Worm (Caenorhabditis elegans) whole organism, young adult: ENCODE data around the gene T23B5.3.
A peak's percentile ranks its signal among the peaks of the same experiment; 100 is the strongest.

Source experiments
- B0261.1 ChIP-seq: sonication (generic microtip); optimal IDR thresholded peaks from 2 replicates; lab custom pipeline; 2016; ENCODE audit warnings: mild to moderate bottlenecking, missing genetic modification characterization, moderate library complexity, missing compliant biosample characterization
- B0336.3 ChIP-seq: fragments of 200-800 bp; sonication (Bioruptor generic); IDR thresholded peaks from 2 replicates; pipeline ENCODE4 v1.3.6; 2022; ENCODE audit warnings: missing genetic modification characterization, missing compliant biosample characterization
- F10E7.11 ChIP-seq: sonication (generic microtip); optimal IDR thresholded peaks from 2 replicates; lab custom pipeline; 2017; ENCODE audit warnings: mild to moderate bottlenecking, missing genetic modification characterization, moderate library complexity, missing compliant biosample characterization
- F22D6.2 ChIP-seq: sonication (generic microtip); optimal IDR thresholded peaks from 2 replicates; lab custom pipeline; 2016; ENCODE audit warnings: mild to moderate bottlenecking, missing genetic modification characterization, missing compliant biosample characterization
- F23B12.7 ChIP-seq: sonication (generic microtip); optimal IDR thresholded peaks from 2 replicates; lab custom pipeline; 2017; ENCODE audit warnings: missing genetic modification characterization, mild to moderate bottlenecking, missing compliant biosample characterization, antibody characterized with exemption, moderate library complexity; ENCODE audit not compliant: insufficient read depth
- F37B4.10 ChIP-seq: fragments of 200-800 bp; sonication (Bioruptor generic); IDR thresholded peaks from 2 replicates; pipeline ENCODE4 v1.3.6; 2022; ENCODE audit warnings: missing genetic modification characterization, missing compliant biosample characterization
- F55B11.4 ChIP-seq: sonication (generic microtip); optimal IDR thresholded peaks from 2 replicates; lab custom pipeline; 2016; ENCODE audit warnings: missing compliant biosample characterization, missing genetic modification characterization, borderline replicate concordance; ENCODE audit not compliant: insufficient read depth
- K11D2.4 ChIP-seq: fragments of 200-800 bp; sonication (Bioruptor generic); IDR thresholded peaks from 2 replicates; pipeline ENCODE4 v1.3.6; 2022; ENCODE audit warnings: missing genetic modification reagents, missing genetic modification characterization, missing compliant biosample characterization
- T26A5.8 ChIP-seq: sonication (generic microtip); optimal IDR thresholded peaks from 2 replicates; lab custom pipeline; 2016; ENCODE audit warnings: missing genetic modification characterization, missing compliant biosample characterization
- Y67H2A.10 ChIP-seq: fragments of 200-800 bp; sonication (Bioruptor generic); conservative IDR thresholded peaks from 2 replicates; pipeline ENCODE4 v1.3.6; 2022; ENCODE audit warnings: missing genetic modification reagents, missing genetic modification characterization, missing compliant biosample characterization
- ZK185.1 ChIP-seq: sonication (generic microtip); optimal IDR thresholded peaks from 2 replicates; lab custom pipeline; 2016; ENCODE audit warnings: mild to moderate bottlenecking, missing genetic modification characterization, missing compliant biosample characterization; ENCODE audit not compliant: poor library complexity, severe bottlenecking
- akir-1 ChIP-seq: fragments of 200-800 bp; sonication (Bioruptor generic); optimal IDR thresholded peaks from 2 replicates; lab custom pipeline; 2018; ENCODE audit warnings: mild to moderate bottlenecking, missing genetic modification characterization, moderate library complexity, missing compliant biosample characterization
- atf-7 ChIP-seq: sonication (generic microtip); optimal IDR thresholded peaks from 2 replicates; lab custom pipeline; 2017; ENCODE audit warnings: mild to moderate bottlenecking, missing genetic modification characterization, missing compliant biosample characterization
- attf-5 ChIP-seq: fragments of 200-800 bp; sonication (Bioruptor generic); optimal IDR thresholded peaks from 2 replicates; lab custom pipeline; 2018; ENCODE audit warnings: mild to moderate bottlenecking, missing genetic modification characterization, missing compliant biosample characterization
- cebp-2 ChIP-seq: fragments of 200-800 bp; sonication (Bioruptor generic); IDR thresholded peaks from 2 replicates; pipeline ENCODE4 v1.3.6; 2022; ENCODE audit warnings: missing genetic modification characterization, missing compliant biosample characterization
- ceh-100 ChIP-seq: fragments of 200-800 bp; sonication (Bioruptor generic); IDR thresholded peaks from 2 replicates; pipeline ENCODE4 v1.3.6; 2022; ENCODE audit warnings: missing genetic modification reagents, missing genetic modification characterization, missing compliant biosample characterization
- ceh-27 ChIP-seq: fragments of 200-800 bp; sonication (Bioruptor generic); optimal IDR thresholded peaks from 2 replicates; lab custom pipeline; 2018; ENCODE audit warnings: mild to moderate bottlenecking, missing genetic modification characterization, moderate library complexity, missing compliant biosample characterization
- efl-1 ChIP-seq: fragments of 150-350 bp; optimal IDR thresholded peaks from 2 replicates; lab custom pipeline; 2014; ENCODE audit warnings: missing biosample characterization, missing genetic modification reagents, missing genetic modification characterization
- egl-44 ChIP-seq: fragments of 200-800 bp; sonication (Bioruptor generic); IDR thresholded peaks from 2 replicates; pipeline ENCODE4 v1.3.6; 2022; ENCODE audit warnings: missing genetic modification reagents, missing genetic modification characterization, missing compliant biosample characterization
- gei-17 ChIP-seq: fragments of 200-800 bp; sonication (Bioruptor generic); optimal IDR thresholded peaks from 2 replicates; lab custom pipeline; 2018; ENCODE audit warnings: mild to moderate bottlenecking, missing genetic modification characterization, missing compliant biosample characterization
- hlh-12 ChIP-seq: sonication (generic microtip); optimal IDR thresholded peaks from 2 replicates; lab custom pipeline; 2016; ENCODE audit warnings: missing genetic modification characterization, missing compliant biosample characterization
- hmg-20 ChIP-seq: fragments of 200-800 bp; sonication (Bioruptor generic); IDR thresholded peaks from 2 replicates; pipeline ENCODE4 v1.3.6; 2022; ENCODE audit warnings: missing genetic modification reagents, missing genetic modification characterization, missing compliant biosample characterization
- hsf-1 ChIP-seq: fragments of 200-800 bp; sonication (Bioruptor generic); IDR thresholded peaks from 2 replicates; pipeline ENCODE4 v1.3.6; 2022; ENCODE audit warnings: missing genetic modification reagents, missing genetic modification characterization, missing compliant biosample characterization
- lin-26 ChIP-seq: fragments of 200-800 bp; sonication (Bioruptor generic); IDR thresholded peaks from 2 replicates; pipeline ENCODE4 v1.3.6; 2022; ENCODE audit warnings: missing genetic modification reagents, missing genetic modification characterization, missing compliant biosample characterization
- lir-1 ChIP-seq: fragments of 200-800 bp; sonication (Bioruptor generic); conservative IDR thresholded peaks from 2 replicates; pipeline ENCODE4 v1.3.6; 2022; ENCODE audit warnings: missing genetic modification reagents, missing genetic modification characterization, missing compliant biosample characterization
- madf-6 ChIP-seq: fragments of 200-800 bp; sonication (Bioruptor generic); IDR thresholded peaks from 2 replicates; pipeline ENCODE4 v1.3.6; 2022; ENCODE audit warnings: missing genetic modification reagents, missing genetic modification characterization, missing compliant biosample characterization
- nhr-120 ChIP-seq: fragments of 200-800 bp; sonication (Bioruptor generic); IDR thresholded peaks from 2 replicates; pipeline ENCODE4 v1.3.6; 2022; ENCODE audit warnings: missing genetic modification characterization, missing compliant biosample characterization
- nhr-179 ChIP-seq: sonication (generic microtip); optimal IDR thresholded peaks from 2 replicates; lab custom pipeline; 2016; ENCODE audit warnings: mild to moderate bottlenecking, missing genetic modification characterization, missing compliant biosample characterization
- nhr-80 ChIP-seq: sonication (generic microtip); optimal IDR thresholded peaks from 2 replicates; lab custom pipeline; 2016; ENCODE audit warnings: missing genetic modification characterization, missing compliant biosample characterization
- rcor-1 ChIP-seq: fragments of 200-800 bp; sonication (Bioruptor generic); IDR thresholded peaks from 2 replicates; pipeline ENCODE4 v1.3.6; 2022; ENCODE audit warnings: missing genetic modification reagents, missing genetic modification characterization, missing compliant biosample characterization
- rpc-1 ChIP-seq, 2 experiments: fragments of 150-350 bp in 1 of 2; sonication (generic microtip) in 1 of 2; optimal IDR thresholded peaks; 2 replicates each; lab custom pipeline; 2014 to 2018; ENCODE audit warnings: missing biosample characterization in 1 of 2, missing genetic modification characterization in 1 of 2, missing genetic modification reagents in 1 of 2, missing genotype in 1 of 2
- sdz-38 ChIP-seq: sonication (generic microtip); optimal IDR thresholded peaks from 2 replicates; lab custom pipeline; 2016; ENCODE audit warnings: missing genotype, missing genetic modification characterization, missing compliant biosample characterization
- snpc-3.4 ChIP-seq: sonication (generic microtip); optimal IDR thresholded peaks from 2 replicates; lab custom pipeline; 2017; ENCODE audit warnings: missing genetic modification characterization, mild to moderate bottlenecking, missing compliant biosample characterization, antibody characterized with exemption, moderate library complexity, missing genotype, missing genetic modification reagents
- sptf-2 ChIP-seq: fragments of 200-800 bp; sonication (Bioruptor generic); optimal IDR thresholded peaks from 2 replicates; lab custom pipeline; 2018; ENCODE audit warnings: mild to moderate bottlenecking, missing genetic modification characterization, missing compliant biosample characterization
- tbp1 ChIP-seq: fragments of 200-800 bp; sonication (Bioruptor generic); optimal IDR thresholded peaks from 2 replicates; lab custom pipeline; 2018; ENCODE audit warnings: mild to moderate bottlenecking, missing genetic modification characterization, missing compliant biosample characterization
- unc-62 ChIP-seq: fragments of 150-350 bp; optimal IDR thresholded peaks from 2 replicates; lab custom pipeline; 2014; ENCODE audit warnings: missing biosample characterization, missing genetic modification reagents, missing genetic modification characterization
- zfh-2 ChIP-seq: fragments of 200-800 bp; sonication (Bioruptor generic); conservative IDR thresholded peaks from 2 replicates; pipeline ENCODE4 v1.3.6; 2022; ENCODE audit warnings: missing genetic modification reagents, missing genetic modification characterization, missing compliant biosample characterization
- ztf-18 ChIP-seq: sonication (generic microtip); optimal IDR thresholded peaks from 2 replicates; lab custom pipeline; 2016; ENCODE audit warnings: missing genotype, mild to moderate bottlenecking, missing genetic modification characterization, missing compliant biosample characterization
- ztf-28 ChIP-seq: fragments of 200-800 bp; sonication (Bioruptor generic); IDR thresholded peaks from 2 replicates; pipeline ENCODE4 v1.3.6; 2022; ENCODE audit warnings: missing genetic modification reagents, missing genetic modification characterization, missing compliant biosample characterization
- ztf-3 ChIP-seq: fragments of 200-800 bp; sonication (Bioruptor generic); optimal IDR thresholded peaks from 2 replicates; lab custom pipeline; 2018; ENCODE audit warnings: mild to moderate bottlenecking, missing genetic modification characterization, missing compliant biosample characterization

Gene T23B5.3

DNA sequence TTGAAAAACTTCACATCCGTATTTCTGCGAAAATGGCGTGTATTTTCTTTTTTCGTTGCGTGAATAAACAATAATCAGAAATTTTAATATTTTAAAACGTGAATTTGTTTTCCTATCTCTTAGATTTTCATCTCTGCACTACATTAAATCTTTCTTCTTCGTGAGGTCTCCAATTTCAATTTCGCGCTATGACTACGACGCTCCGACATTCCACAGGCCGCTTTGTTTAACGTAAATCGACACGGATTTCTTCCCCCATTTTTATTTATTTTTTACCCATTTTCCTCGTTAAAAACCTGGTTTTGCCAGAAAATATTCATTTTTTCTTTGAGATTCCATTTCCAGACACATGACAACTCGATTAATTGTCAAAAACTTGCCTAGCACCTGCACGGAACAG, 36.2 kb downstream of the T23B5.3 start, which contains the start of the genes T23F6.3 and rbd-1 (continued):
- TF ChIP-seq lin-26 (GFP tag; lab: Robert Waterston, UW), result no peak; the same call in 1 of the 2 replicates
- TF ChIP-seq unc-62, result no peak
- no peak for TF ChIP-seq F22D6.2 (tag; lab: Kevin White, UChicago)
- no peak for TF ChIP-seq cebp-2 (GFP tag; lab: Robert Waterston, UW)
- no peak for TF ChIP-seq B0261.1 (tag; lab: Kevin White, UChicago)
- peak; percentile 77 for TF ChIP-seq attf-5 (GFP tag; lab: Kevin White, UChicago)
- TF ChIP-seq ztf-18 (tag; lab: Kevin White, UChicago), result no peak
- TF ChIP-seq ZK185.1 (tag; lab: Kevin White, UChicago), result peak; percentile 73
- TF ChIP-seq nhr-120 (GFP tag; lab: Robert Waterston, UW), result no peak
- no peak for TF ChIP-seq sdz-38
- no peak for TF ChIP-seq Y67H2A.10
- TF ChIP-seq ztf-28 (GFP tag; lab: Robert Waterston, UW), result no peak
- TF ChIP-seq efl-1 (GFP tag; lab: Kevin White, UChicago), result peak; percentile 96
- peak; percentile 37 for TF ChIP-seq tbp1 (GFP tag; lab: Kevin White, UChicago)
- no peak for TF ChIP-seq hlh-12
- no peak for TF ChIP-seq akir-1 (GFP tag; lab: Kevin White, UChicago)
- TF ChIP-seq atf-7, result no peak
- TF ChIP-seq K11D2.4, result peak; percentile 73
- no peak for TF ChIP-seq F10E7.11
- TF ChIP-seq snpc-3.4 (tag; lab: Kevin White, UChicago), result no peak
- TF ChIP-seq F23B12.7 (tag; lab: Kevin White, UChicago), result peak; percentile 74
- TF ChIP-seq ceh-27 (GFP tag; lab: Kevin White, UChicago), result peak; percentile 71
- 0 out of 2 replicates have a peak, but pooled peaks have one; percentile 13 for TF ChIP-seq lir-1 (GFP tag; lab: Robert Waterston, UW)
- peak; percentile 96 for TF ChIP-seq ceh-100 (GFP tag; lab: Robert Waterston, UW)
- TF ChIP-seq madf-6 (GFP tag; lab: Robert Waterston, UW), result peak; percentile 25; the same call in 1 of the 2 replicates
- TF ChIP-seq ztf-3 (GFP tag; lab: Kevin White, UChicago), result no peak
- no peak for TF ChIP-seq F37B4.10 (GFP tag; lab: Robert Waterston, UW)
- peak; percentile 61; the same call in 1 of the 2 replicates for TF ChIP-seq rcor-1 (GFP tag; lab: Robert Waterston, UW)
- TF ChIP-seq nhr-80, result no peak
- TF ChIP-seq B0336.3 (GFP tag; lab: Robert Waterston, UW), result no peak
- TF ChIP-seq zfh-2 (GFP tag; lab: Robert Waterston, UW), result no peak
- TF ChIP-seq hmg-20 (GFP tag; lab: Robert Waterston, UW), result 0 out of 2 replicates have a peak, but pooled peaks have one; percentile 35
- TF ChIP-seq sptf-2 (GFP tag; lab: Kevin White, UChicago), result no peak
- TF ChIP-seq nhr-179 (tag; lab: Kevin White, UChicago), result no peak
- no peak for TF ChIP-seq egl-44 (GFP tag; lab: Robert Waterston, UW)
- TF ChIP-seq gei-17 (GFP tag; lab: Kevin White, UChicago), result peak; percentile 8
- TF ChIP-seq F55B11.4, result no peak

DNA sequence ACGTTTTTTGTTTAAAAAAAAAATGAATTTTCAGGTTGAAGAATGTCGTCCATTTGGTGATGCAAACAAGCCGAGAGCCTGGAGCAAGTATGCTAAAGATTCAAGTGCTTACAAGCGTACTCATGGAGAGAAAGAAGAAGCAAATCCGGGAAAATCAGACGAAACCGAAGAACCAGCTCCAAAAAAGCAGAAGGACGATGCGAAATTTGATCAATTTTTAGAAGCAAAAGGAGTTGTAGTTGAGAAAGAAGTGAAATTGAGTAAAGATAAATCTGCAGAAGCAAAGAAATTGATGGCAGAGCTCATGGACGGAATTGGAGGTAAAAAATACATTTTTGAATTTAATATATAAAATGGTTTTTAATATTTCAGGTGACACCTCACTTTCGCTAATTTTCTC, 36.8 kb downstream of the T23B5.3 start:
- TF ChIP-seq T26A5.8 (tag; lab: Kevin White, UChicago), result no peak
- TF ChIP-seq hsf-1, result no peak
- no peak for TF ChIP-seq rpc-1 (optimal IDR thresholded peaks at IDR 0.05; lab: Kevin White, UChicago)
- TF ChIP-seq rpc-1 (tag; optimal IDR thresholded peaks at IDR 0.05; lab: Kevin White, UChicago), result no peak
